Worm (Caenorhabditis elegans): ENCODE results near the gene F41F3.9.

DNA sequence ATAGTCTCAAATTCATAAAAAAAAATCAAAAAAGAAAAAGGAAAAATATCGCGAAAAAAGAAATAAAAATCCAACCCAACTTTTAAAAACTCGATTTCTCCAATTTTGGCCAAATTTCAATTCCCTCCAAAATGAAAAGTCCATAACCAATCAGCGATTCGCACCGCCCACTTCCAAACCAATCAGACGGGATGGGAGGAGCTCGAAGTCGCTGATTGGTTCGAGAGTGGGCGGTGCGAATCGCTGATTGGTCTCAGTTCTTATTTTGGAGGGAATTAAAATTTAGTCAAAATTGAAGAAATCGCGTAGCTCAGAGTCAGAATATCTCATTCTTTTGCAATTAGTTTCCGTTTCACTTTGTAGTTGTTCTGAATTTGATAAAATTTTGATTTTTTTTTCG lies 31.7 kb upstream of the F41F3.9 start:
- no peak for TF ChIP-seq egl-27 (tag; optimal IDR thresholded peaks at IDR 0.05)
- no peak for TF ChIP-seq dpl-1 (GFP tag; optimal IDR thresholded peaks at IDR 0.05)
- TF ChIP-seq lsy-2 (tag; optimal IDR thresholded peaks at IDR 0.05), result no peak
- no peak for TF ChIP-seq skn-1 (tag; optimal IDR thresholded peaks at IDR 0.05)
- TF ChIP-seq R02D3.7 (tag; optimal IDR thresholded peaks at IDR 0.05), result no peak
